Worm (Caenorhabditis elegans) whole organism, L4/young adult: Measurements from ENCODE around the gene K12D12.5.

Experiments used
- W03F9.2 ChIP-seq: fragments of 150-350 bp; optimal IDR thresholded peaks from 2 replicates; lab custom pipeline; 2014; ENCODE audit warnings: missing biosample characterization, missing genetic modification characterization
- dao-5 ChIP-seq: sonication (generic microtip); optimal IDR thresholded peaks from 2 replicates; lab custom pipeline; 2016; ENCODE audit warnings: missing genotype, missing genetic modification characterization, moderate library complexity, missing compliant biosample characterization
- him-1 ChIP-seq: sonication (generic microtip); optimal IDR thresholded peaks from 2 replicates; lab custom pipeline; 2016; ENCODE audit warnings: missing genotype, missing genetic modification reagents, missing genetic modification characterization, missing compliant biosample characterization

- no peak for TF ChIP-seq dao-5 (tag; lab: Kevin White, UChicago)
- no peak for TF ChIP-seq him-1 (tag; lab: Kevin White, UChicago)
- TF ChIP-seq W03F9.2 (tag; lab: Kevin White, UChicago), result no peak
Observed at ce11 chrII:11842317-11842716, 18.5 kb upstream of the K12D12.5 start, which contains the start of gene T27D12.1.
